Worm (Caenorhabditis elegans) whole organism, L3 larva: ENCODE data around the gene C25B8.8.

Source experiments
- R02D3.7 ChIP-seq: fragments of 150-350 bp; optimal IDR thresholded peaks from 2 replicates; lab custom pipeline; 2014; ENCODE audit warnings: missing biosample characterization, missing genetic modification characterization
- ZK546.5 ChIP-seq: sonication (generic microtip); optimal IDR thresholded peaks from 2 replicates; lab custom pipeline; 2017; ENCODE audit warnings: missing biosample characterization, missing genetic modification characterization
- ceh-9 ChIP-seq: sonication (generic microtip); optimal IDR thresholded peaks from 2 replicates; lab custom pipeline; 2018; ENCODE audit warnings: missing biosample characterization, missing genetic modification characterization
- jun-1 ChIP-seq: fragments of 150-350 bp; optimal IDR thresholded peaks from 2 replicates; lab custom pipeline; 2014; ENCODE audit warnings: missing biosample characterization, missing genetic modification reagents, missing genetic modification characterization
- nhr-25 ChIP-seq: sonication (generic microtip); optimal IDR thresholded peaks from 2 replicates; lab custom pipeline; 2017; ENCODE audit warnings: missing biosample characterization, missing genetic modification characterization
- snpc-4 ChIP-seq: fragments of 150-350 bp; optimal IDR thresholded peaks from 2 replicates; lab custom pipeline; 2014; ENCODE audit warnings: missing biosample characterization, missing genetic modification characterization
- tbx-2 ChIP-seq: sonication (generic microtip); optimal IDR thresholded peaks from 2 replicates; lab custom pipeline; 2016; ENCODE audit warnings: mild to moderate bottlenecking, missing genetic modification characterization, missing compliant biosample characterization

DNA sequence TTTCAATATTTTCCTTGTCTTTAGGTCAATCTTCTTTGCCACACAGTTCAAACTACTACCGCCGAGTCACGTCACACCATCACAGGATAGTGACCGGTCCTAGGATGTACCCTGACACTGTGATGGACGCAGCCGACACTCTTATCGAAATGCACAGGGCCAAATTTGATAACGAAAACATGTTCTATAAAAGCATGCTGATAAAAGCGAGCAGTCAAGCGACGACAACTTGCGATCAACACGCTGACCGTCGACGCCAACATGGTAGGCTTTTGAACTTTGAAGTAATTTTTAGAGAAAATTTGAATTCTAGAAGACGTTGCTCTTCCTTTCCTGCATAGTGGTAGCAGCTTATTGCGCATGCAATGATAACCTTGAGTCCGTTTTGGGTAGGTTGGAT is 2.8 kb upstream of the C25B8.8 start, which contains the start of gene cpr-6:
- TF ChIP-seq tbx-2 (tag; lab: Kevin White, UChicago) = no peak
- no peak for TF ChIP-seq ZK546.5 (tag; lab: Kevin White, UChicago)
- no peak for TF ChIP-seq snpc-4 (tag; lab: Kevin White, UChicago)
- TF ChIP-seq jun-1 (tag; lab: Kevin White, UChicago) = no peak
- TF ChIP-seq nhr-25 (tag; lab: Kevin White, UChicago) = no peak
- no peak for TF ChIP-seq R02D3.7 (tag; lab: Kevin White, UChicago)
- no peak for TF ChIP-seq ceh-9
